Fruit fly (Drosophila melanogaster): ENCODE results near the gene Obp22a.
A peak's percentile ranks its signal among the peaks of the same experiment; 100 is the strongest.

Obp22a gene

dm6 chr2L:2013836-2014434 is 22.0 kb upstream of the Obp22a start (continued):
- TF ChIP-seq CG7368 (GFP tag; optimal IDR thresholded peaks at IDR 0.05) (no peak), acj6 (GFP tag; optimal IDR thresholded peaks at IDR 0.05) (no peak), OdsH (GFP tag; optimal IDR thresholded peaks at IDR 0.05) (peak; percentile 9), Gug (GFP tag; IDR thresholded peaks at IDR 0.05) (no peak), CG6792 (GFP tag; optimal IDR thresholded peaks at IDR 0.05) (no peak), fd59A (GFP tag; optimal IDR thresholded peaks at IDR 0.05) (no peak), achi (GFP tag; optimal IDR thresholded peaks at IDR 0.05) (no peak), CG34406 (GFP tag; optimal IDR thresholded peaks at IDR 0.05) (no peak), CG11762 (GFP tag; optimal IDR thresholded peaks at IDR 0.05; ENCODE audit: insufficient read depth) (no peak), Hr39 (GFP tag; optimal IDR thresholded peaks at IDR 0.05) (no peak), Ets96B (tag; optimal IDR thresholded peaks at IDR 0.05) (peak; percentile 24), topi (GFP tag; optimal IDR thresholded peaks at IDR 0.05) (no peak), CG6854 (GFP tag; optimal IDR thresholded peaks at IDR 0.05) (no peak), spab (GFP tag; optimal IDR thresholded peaks at IDR 0.05) (no peak), CG32006 (GFP tag; optimal IDR thresholded peaks at IDR 0.05) (peak; percentile 9), CG9139 (GFP tag; optimal IDR thresholded peaks at IDR 0.05) (no peak), CG15336 (GFP tag; IDR thresholded peaks at IDR 0.05) (no peak), CG6808 (GFP tag; optimal IDR thresholded peaks at IDR 0.05) (no peak)

- TF ChIP-seq net (GFP tag; optimal IDR thresholded peaks at IDR 0.05) = no peak
- TF ChIP-seq dac (GFP tag; optimal IDR thresholded peaks at IDR 0.05) = no peak
- no peak for TF ChIP-seq Sox14 (GFP tag; optimal IDR thresholded peaks at IDR 0.05)
- no peak for TF ChIP-seq CG11294 (GFP tag; IDR thresholded peaks at IDR 0.05)
- TF ChIP-seq Hr38 (GFP tag; optimal IDR thresholded peaks at IDR 0.05) = no peak
- TF ChIP-seq CG3032 (tag; optimal IDR thresholded peaks at IDR 0.05) = no peak
- TF ChIP-seq pdm3 (GFP tag; optimal IDR thresholded peaks at IDR 0.05) = no peak
- TF ChIP-seq CG9139 (GFP tag; optimal IDR thresholded peaks at IDR 0.05) = no peak
- no peak for TF ChIP-seq CG6808 (GFP tag; optimal IDR thresholded peaks at IDR 0.05)
- no peak for TF ChIP-seq fd59A (GFP tag; optimal IDR thresholded peaks at IDR 0.05)
- no peak for TF ChIP-seq Gug (GFP tag; IDR thresholded peaks at IDR 0.05)
Measured at dm6 chr2L:2013057-2013456, 21.1 kb upstream of the Obp22a start.

- TF ChIP-seq CG6163 (GFP tag; IDR thresholded peaks at IDR 0.05) = no peak
- TF ChIP-seq CG7368 (GFP tag; optimal IDR thresholded peaks at IDR 0.05) = no peak
- TF ChIP-seq vri (GFP tag; optimal IDR thresholded peaks at IDR 0.05) = no peak
- no peak for TF ChIP-seq Sox102F (GFP tag; optimal IDR thresholded peaks at IDR 0.05)
- no peak for TF ChIP-seq fd85E (GFP tag; optimal IDR thresholded peaks at IDR 0.05)
- TF ChIP-seq Eip75B (GFP tag; optimal IDR thresholded peaks at IDR 0.05) = no peak
- TF ChIP-seq CG6276 (GFP tag; optimal IDR thresholded peaks at IDR 0.05) = no peak
- no peak for TF ChIP-seq Hr4 (GFP tag; optimal IDR thresholded peaks at IDR 0.05)
- no peak for TF ChIP-seq CG3032 (tag; optimal IDR thresholded peaks at IDR 0.05)
- TF ChIP-seq CG11294 (GFP tag; IDR thresholded peaks at IDR 0.05) = no peak
- TF ChIP-seq Met (GFP tag; optimal IDR thresholded peaks at IDR 0.05) = no peak
- no peak for TF ChIP-seq Ets21C (GFP tag; optimal IDR thresholded peaks at IDR 0.05)
- no peak for TF ChIP-seq esn (GFP tag; optimal IDR thresholded peaks at IDR 0.05)
- TF ChIP-seq Gug (GFP tag; IDR thresholded peaks at IDR 0.05) = no peak
- TF ChIP-seq acj6 (GFP tag; optimal IDR thresholded peaks at IDR 0.05) = no peak
- no peak for TF ChIP-seq Lpt (GFP tag; optimal IDR thresholded peaks at IDR 0.05)
Measured at dm6 chr2L:2011430-2011829, 19.5 kb upstream of the Obp22a start.
